Fruit fly (Drosophila melanogaster): Measurements from ENCODE around the gene Alms1b.
A peak's percentile ranks its signal among the peaks of the same experiment; 100 is the strongest.

Alms1b gene

DNA sequence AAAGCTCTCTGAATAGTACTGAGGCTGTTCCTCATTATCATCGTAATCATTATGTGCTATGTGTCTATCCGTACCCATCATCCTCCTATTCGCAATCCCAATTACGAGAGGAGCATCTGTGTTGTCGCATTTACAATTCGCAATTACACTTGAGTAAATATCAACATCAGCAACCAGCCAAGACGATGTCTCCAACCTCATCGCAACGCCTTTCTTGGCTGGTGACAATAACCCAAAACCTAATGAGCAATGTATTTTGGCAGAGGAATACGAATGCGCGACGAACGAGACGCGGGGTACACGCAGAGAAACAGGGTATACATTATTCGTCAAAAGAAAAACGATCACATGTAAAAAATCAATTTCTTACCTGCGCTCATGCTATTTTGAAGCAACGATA lies 20.3 kb downstream of the Alms1b start (continued):
- TF ChIP-seq CG4730 (GFP tag; IDR thresholded peaks at IDR 0.05) (no peak), tap (tag; optimal IDR thresholded peaks at IDR 0.05) (no peak), zfh2 (GFP tag; optimal IDR thresholded peaks at IDR 0.05) (peak; percentile 20), jumu (GFP tag; optimal IDR thresholded peaks at IDR 0.05) (no peak), NK7.1 (GFP tag; optimal IDR thresholded peaks at IDR 0.05) (peak; percentile 34), ro (GFP tag; IDR thresholded peaks at IDR 0.05) (no peak), Aef1 (GFP tag; IDR thresholded peaks at IDR 0.05) (no peak), CG12219 (GFP tag; optimal IDR thresholded peaks at IDR 0.05) (no peak), CG11247 (GFP tag; IDR thresholded peaks at IDR 0.05) (no peak), stc (GFP tag; IDR thresholded peaks at IDR 0.05) (no peak), Gug (GFP tag; IDR thresholded peaks at IDR 0.05) (no peak), sob (GFP tag; IDR thresholded peaks at IDR 0.05) (no peak), Ptx1 (GFP tag; IDR thresholded peaks at IDR 0.05) (0 out of 2 replicates have a peak, but pooled peaks have one; percentile 5), shn (GFP tag; optimal IDR thresholded peaks at IDR 0.05) (no peak), CG4328 (GFP tag; optimal IDR thresholded peaks at IDR 0.05) (no peak), Sox100B (GFP tag; optimal IDR thresholded peaks at IDR 0.05) (peak; percentile 8), gro (GFP tag; optimal IDR thresholded peaks at IDR 0.05) (peak; percentile 48), CG9215 (GFP tag; IDR thresholded peaks at IDR 0.05) (no peak), CG31388 (GFP tag; optimal IDR thresholded peaks at IDR 0.05) (no peak), Sry-β (GFP tag; optimal IDR thresholded peaks at IDR 0.05) (no peak), Doc2 (GFP tag; IDR thresholded peaks at IDR 0.05) (no peak), Gsc (GFP tag; IDR thresholded peaks at IDR 0.05) (no peak), schlank (tag; optimal IDR thresholded peaks at IDR 0.05) (peak; percentile 83), tin (GFP tag; optimal IDR thresholded peaks at IDR 0.05) (no peak), Spps (tag; optimal IDR thresholded peaks at IDR 0.05) (no peak), cas (GFP tag; IDR thresholded peaks at IDR 0.05) (no peak), otp (GFP tag; IDR thresholded peaks at IDR 0.05) (0 out of 3 replicates have a peak, but pooled peaks have one; percentile 22), Sry-δ (GFP tag; optimal IDR thresholded peaks at IDR 0.05) (peak; percentile 9), CG32772 (GFP tag; IDR thresholded peaks at IDR 0.05) (no peak), CG6683 (GFP tag; optimal IDR thresholded peaks at IDR 0.05) (peak; percentile 5), CG4404 (GFP tag; IDR thresholded peaks at IDR 0.05) (no peak), tx (GFP tag; optimal IDR thresholded peaks at IDR 0.05) (no peak), CG12071 (GFP tag; optimal IDR thresholded peaks at IDR 0.05) (peak; percentile 57), CG13775 (GFP tag; optimal IDR thresholded peaks at IDR 0.05) (no peak), gcm2 (GFP tag; optimal IDR thresholded peaks at IDR 0.05) (no peak), gcm (GFP tag; optimal IDR thresholded peaks at IDR 0.05) (no peak), chn (GFP tag; optimal IDR thresholded peaks at IDR 0.05) (no peak), Hmx (GFP tag; optimal IDR thresholded peaks at IDR 0.05) (no peak), ERR (GFP tag; optimal IDR thresholded peaks at IDR 0.05) (no peak), PHDP (tag; optimal IDR thresholded peaks at IDR 0.05) (peak; percentile 34), unc-4 (GFP tag; IDR thresholded peaks at IDR 0.05; ENCODE audit: partially characterized antibody) (no peak), Rx (GFP tag; IDR thresholded peaks at IDR 0.05) (no peak), CG31441 (GFP tag; IDR thresholded peaks at IDR 0.05) (no peak), Chrac-16 (GFP tag; optimal IDR thresholded peaks at IDR 0.05) (no peak), E2f2 (GFP tag; IDR thresholded peaks at IDR 0.05) (no peak), CG2875 (GFP tag; optimal IDR thresholded peaks at IDR 0.05) (no peak), Pdp1 (GFP tag; optimal IDR thresholded peaks at IDR 0.05) (no peak), CkIIα-i1 (GFP tag; IDR thresholded peaks at IDR 0.05) (no peak), CG4617 (GFP tag; optimal IDR thresholded peaks at IDR 0.05; ENCODE audit: borderline replicate concordance) (no peak), ash1 (GFP tag; optimal IDR thresholded peaks at IDR 0.05) (peak; percentile 39), CG8359 (GFP tag; optimal IDR thresholded peaks at IDR 0.05; ENCODE audit: borderline replicate concordance) (no peak), Ada2b (GFP tag; IDR thresholded peaks at IDR 0.05) (no peak), CG17385 (GFP tag; optimal IDR thresholded peaks at IDR 0.05) (no peak)
